Fruit fly (Drosophila melanogaster): ENCODE measurements around the gene Cnx14D.

dm6 chrX:16547390-16547789 is 22.2 kb upstream of the Cnx14D start, which contains the start of gene CG9902:
- TF ChIP-seq CG8478 (optimal IDR thresholded peaks at IDR 0.05) (no peak), pan (optimal IDR thresholded peaks at IDR 0.05) (no peak), Dll (optimal IDR thresholded peaks at IDR 0.05) (no peak), psq (optimal IDR thresholded peaks at IDR 0.05) (no peak)
